Fruit fly (Drosophila melanogaster) whole organism, embryonic: ENCODE results near the gene Not10.

Experiments used
- BtbVII ChIP-seq: fragments of 200-800 bp; sonication (Bioruptor generic); optimal IDR thresholded peaks from 3 replicates; lab custom pipeline; 2017; ENCODE audit warnings: missing biosample characterization, mild to moderate bottlenecking, missing genetic modification characterization
- CG10147 ChIP-seq: fragments of 200-800 bp; sonication (Bioruptor generic); optimal IDR thresholded peaks from 2 replicates; lab custom pipeline; 2019; ENCODE audit warnings: missing biosample characterization, mild to moderate bottlenecking, missing genetic modification characterization, moderate library complexity
- CG11723 ChIP-seq: fragments of 200-800 bp; sonication (Bioruptor generic); optimal IDR thresholded peaks from 2 replicates; lab custom pipeline; 2017; ENCODE audit warnings: missing biosample characterization, mild to moderate bottlenecking, missing genetic modification characterization
- CG12744 ChIP-seq: fragments of 200-800 bp; sonication (Bioruptor generic); optimal IDR thresholded peaks from 2 replicates; lab custom pipeline; 2016; ENCODE audit warnings: missing biosample characterization, missing genetic modification characterization
- CG14710 ChIP-seq: fragments of 200-800 bp; sonication (Bioruptor generic); optimal IDR thresholded peaks from 3 replicates; lab custom pipeline; 2019; ENCODE audit warnings: missing biosample characterization, mild to moderate bottlenecking, missing genetic modification characterization, moderate library complexity
- CG14860 ChIP-seq: fragments of 200-800 bp; sonication (Bioruptor generic); IDR thresholded peaks from 3 replicates; pipeline ENCODE4 v1.3.6; 2022; ENCODE audit warnings: missing biosample characterization, missing genetic modification characterization; ENCODE audit not compliant: partially characterized antibody
- CG15011 ChIP-seq: fragments of 200-800 bp; sonication (Bioruptor generic); optimal IDR thresholded peaks from 3 replicates; lab custom pipeline; 2018; ENCODE audit warnings: missing biosample characterization, mild to moderate bottlenecking, missing genetic modification characterization
- CG15696 ChIP-seq: fragments of 200-800 bp; sonication (Bioruptor generic); optimal IDR thresholded peaks from 2 replicates; lab custom pipeline; 2019; ENCODE audit warnings: missing biosample characterization, mild to moderate bottlenecking, missing genetic modification characterization, moderate library complexity
- CG17912 ChIP-seq: fragments of 200-800 bp; sonication (Bioruptor generic); optimal IDR thresholded peaks from 2 replicates; lab custom pipeline; 2018; ENCODE audit warnings: missing biosample characterization, mild to moderate bottlenecking, missing genetic modification characterization
- CG1792 ChIP-seq: fragments of 200-800 bp; sonication (Bioruptor generic); optimal IDR thresholded peaks from 2 replicates; lab custom pipeline; 2016; ENCODE audit warnings: missing biosample characterization, missing genetic modification characterization
- CG1832 ChIP-seq: fragments of 200-800 bp; sonication (Bioruptor generic); optimal IDR thresholded peaks from 2 replicates; lab custom pipeline; 2017; ENCODE audit warnings: missing biosample characterization, mild to moderate bottlenecking, missing genetic modification characterization, inconsistent platforms
- CG2875 ChIP-seq: fragments of 200-800 bp; sonication (Bioruptor generic); optimal IDR thresholded peaks from 2 replicates; lab custom pipeline; 2017; ENCODE audit warnings: missing biosample characterization, mild to moderate bottlenecking, missing genetic modification characterization, missing genetic modification reagents
- CG31365 ChIP-seq: fragments of 200-800 bp; sonication (Bioruptor generic); optimal IDR thresholded peaks from 2 replicates; lab custom pipeline; 2018; ENCODE audit warnings: missing biosample characterization, mild to moderate bottlenecking, missing genetic modification characterization
- CG31388 ChIP-seq: fragments of 200-800 bp; sonication (Bioruptor generic); optimal IDR thresholded peaks from 2 replicates; lab custom pipeline; 2016; ENCODE audit warnings: missing biosample characterization, missing genetic modification characterization
- CG34376 ChIP-seq: fragments of 200-800 bp; sonication (Bioruptor generic); optimal IDR thresholded peaks from 2 replicates; lab custom pipeline; 2018; ENCODE audit warnings: missing biosample characterization, mild to moderate bottlenecking, missing genetic modification characterization
- CG6654 ChIP-seq: fragments of 200-800 bp; sonication (Bioruptor generic); optimal IDR thresholded peaks from 2 replicates; lab custom pipeline; 2017; ENCODE audit warnings: missing biosample characterization, mild to moderate bottlenecking, missing genetic modification characterization
- CG6854 ChIP-seq: fragments of 200-800 bp; sonication (Bioruptor generic); optimal IDR thresholded peaks from 3 replicates; lab custom pipeline; 2017; ENCODE audit warnings: missing biosample characterization, mild to moderate bottlenecking, missing genetic modification characterization
- CG8478 ChIP-seq: fragments of >200 bp; optimal IDR thresholded peaks from 2 replicates; lab custom pipeline; 2018
- CG8944 ChIP-seq: fragments of 200-800 bp; sonication (Bioruptor generic); optimal IDR thresholded peaks from 3 replicates; lab custom pipeline; 2016; ENCODE audit warnings: missing biosample characterization, missing genetic modification characterization
- CG9797 ChIP-seq: fragments of 200-800 bp; sonication (Bioruptor generic); optimal IDR thresholded peaks from 3 replicates; lab custom pipeline; 2018; ENCODE audit warnings: missing biosample characterization, mild to moderate bottlenecking, missing genetic modification characterization
- CoRest ChIP-seq: fragments of 200-800 bp; sonication (Bioruptor generic); optimal IDR thresholded peaks from 3 replicates; lab custom pipeline; 2018; ENCODE audit warnings: missing biosample characterization, mild to moderate bottlenecking, missing genetic modification characterization, moderate library complexity
- Dfd ChIP-seq, 2 experiments: fragments of >200 bp; optimal IDR thresholded peaks; 2 replicates each; lab custom pipeline; 2017; ENCODE audit warnings: missing biosample characterization in 2 of 2, missing genetic modification characterization in 2 of 2
- GATAe ChIP-seq: fragments of 200-800 bp; sonication (Bioruptor generic); conservative IDR thresholded peaks from 2 replicates; pipeline ENCODE4 v1.3.6; 2022; ENCODE audit warnings: missing biosample characterization, missing genetic modification characterization
- Hr78 ChIP-seq, 2 experiments: fragments of 200-800 bp in 1 of 2; fragments of >200 bp in 1 of 2; sonication (Bioruptor generic) in 1 of 2; optimal IDR thresholded peaks; 2 replicates each; lab custom pipeline; 2017 to 2019; ENCODE audit warnings: missing biosample characterization in 2 of 2, missing genetic modification characterization in 2 of 2, mild to moderate bottlenecking in 1 of 2, moderate library complexity in 1 of 2
- Meics ChIP-seq: fragments of 200-800 bp; sonication (Bioruptor generic); optimal IDR thresholded peaks from 2 replicates; lab custom pipeline; 2017; ENCODE audit warnings: missing biosample characterization, mild to moderate bottlenecking, missing genetic modification characterization
- Opbp ChIP-seq: fragments of 200-800 bp; sonication (Bioruptor generic); IDR thresholded peaks from 3 replicates; pipeline ENCODE4 v1.3.6; 2022; ENCODE audit warnings: missing biosample characterization, missing genetic modification characterization; ENCODE audit not compliant: partially characterized antibody
- TFAM ChIP-seq: fragments of 200-800 bp; sonication (Bioruptor generic); optimal IDR thresholded peaks from 2 replicates; lab custom pipeline; 2017; ENCODE audit warnings: missing biosample characterization, missing genetic modification characterization, inconsistent platforms
- ato ChIP-seq: fragments of 200-800 bp; sonication (Bioruptor generic); IDR thresholded peaks from 2 replicates; pipeline ENCODE4 v1.3.6; 2022; ENCODE audit warnings: missing biosample characterization, missing genetic modification characterization; ENCODE audit not compliant: partially characterized antibody
- cato ChIP-seq: fragments of 200-800 bp; sonication (Bioruptor generic); optimal IDR thresholded peaks from 2 replicates; lab custom pipeline; 2016; ENCODE audit warnings: missing biosample characterization, missing genetic modification characterization, borderline replicate concordance
- cwo ChIP-seq: fragments of 200-800 bp; sonication (Bioruptor generic); optimal IDR thresholded peaks from 3 replicates; lab custom pipeline; 2017; ENCODE audit warnings: missing biosample characterization, missing genetic modification characterization, mild to moderate bottlenecking, moderate library complexity, missing genetic modification reagents
- dpn ChIP-seq, 2 experiments: fragments of 200-800 bp; sonication (Bioruptor generic); optimal IDR thresholded peaks; 3 replicates each; lab custom pipeline; 2016; ENCODE audit warnings: missing biosample characterization in 2 of 2, missing genetic modification characterization in 2 of 2
- dysf ChIP-seq: fragments of 200-800 bp; sonication (Bioruptor generic); IDR thresholded peaks from 3 replicates; pipeline ENCODE4 v1.3.6; 2022; ENCODE audit warnings: missing biosample characterization, missing genetic modification characterization
- hbn ChIP-seq: fragments of 200-800 bp; sonication (Bioruptor generic); IDR thresholded peaks from 2 replicates; pipeline ENCODE4 v1.3.6; 2022; ENCODE audit warnings: missing biosample characterization, missing genetic modification characterization; ENCODE audit not compliant: partially characterized antibody
- inv ChIP-seq: fragments of 200-800 bp; sonication (Bioruptor generic); IDR thresholded peaks from 2 replicates; pipeline ENCODE4 v1.3.6; 2022; ENCODE audit warnings: missing biosample characterization, missing genetic modification characterization; ENCODE audit not compliant: partially characterized antibody
- nom ChIP-seq: fragments of 200-800 bp; sonication (Bioruptor generic); optimal IDR thresholded peaks from 2 replicates; lab custom pipeline; 2017; ENCODE audit warnings: missing biosample characterization, missing genetic modification characterization, mild to moderate bottlenecking, moderate library complexity, missing genetic modification reagents
- org-1 ChIP-seq: fragments of 200-800 bp; sonication (Bioruptor generic); optimal IDR thresholded peaks from 2 replicates; lab custom pipeline; 2017; ENCODE audit warnings: missing biosample characterization, missing genetic modification characterization
- pnt ChIP-seq: fragments of 200-800 bp; sonication (Bioruptor generic); optimal IDR thresholded peaks from 3 replicates; lab custom pipeline; 2016; ENCODE audit warnings: missing biosample characterization, missing genetic modification characterization
- ranshi ChIP-seq: fragments of 200-800 bp; sonication (Bioruptor generic); IDR thresholded peaks from 2 replicates; pipeline ENCODE4 v1.3.6; 2022; ENCODE audit warnings: missing biosample characterization, missing genetic modification characterization
- sna ChIP-seq: fragments of 200-800 bp; sonication (Bioruptor generic); IDR thresholded peaks from 2 replicates; pipeline ENCODE4 v1.3.6; 2022; ENCODE audit warnings: missing biosample characterization, missing genetic modification characterization; ENCODE audit not compliant: partially characterized antibody
- so ChIP-seq: fragments of 200-800 bp; sonication (Bioruptor generic); IDR thresholded peaks from 3 replicates; pipeline ENCODE4 v1.3.6; 2022; ENCODE audit warnings: missing biosample characterization, missing genetic modification characterization
- sob ChIP-seq: fragments of 200-800 bp; sonication (Bioruptor generic); IDR thresholded peaks from 2 replicates; pipeline ENCODE4 v1.3.6; 2022; ENCODE audit warnings: missing biosample characterization, missing genetic modification characterization
- stwl ChIP-seq: fragments of 200-800 bp; sonication (Bioruptor generic); optimal IDR thresholded peaks from 3 replicates; lab custom pipeline; 2018; ENCODE audit warnings: missing biosample characterization, mild to moderate bottlenecking, missing genetic modification characterization, moderate library complexity
- tap ChIP-seq: fragments of 200-800 bp; optimal IDR thresholded peaks from 3 replicates; lab custom pipeline; 2019; ENCODE audit warnings: missing biosample characterization, mild to moderate bottlenecking, missing genetic modification characterization, moderate library complexity
- tin ChIP-seq: fragments of 200-800 bp; sonication (Bioruptor generic); optimal IDR thresholded peaks from 3 replicates; lab custom pipeline; 2016; ENCODE audit warnings: missing biosample characterization, missing genetic modification characterization
- trem ChIP-seq: fragments of 200-800 bp; optimal IDR thresholded peaks from 3 replicates; lab custom pipeline; 2019; ENCODE audit warnings: missing biosample characterization, mild to moderate bottlenecking, missing genetic modification characterization, moderate library complexity
- tx ChIP-seq: fragments of 200-800 bp; sonication (Bioruptor generic); optimal IDR thresholded peaks from 2 replicates; lab custom pipeline; 2016; ENCODE audit warnings: missing biosample characterization, missing genetic modification characterization
- usp ChIP-seq: fragments of >200 bp; optimal IDR thresholded peaks from 2 replicates; lab custom pipeline; 2017; ENCODE audit warnings: missing biosample characterization, missing genetic modification characterization
- zfh1 ChIP-seq: fragments of 200-800 bp; sonication (Bioruptor generic); IDR thresholded peaks from 3 replicates; pipeline ENCODE4 v1.3.6; 2022; ENCODE audit warnings: missing biosample characterization, missing genetic modification characterization

The Not10 gene

DNA sequence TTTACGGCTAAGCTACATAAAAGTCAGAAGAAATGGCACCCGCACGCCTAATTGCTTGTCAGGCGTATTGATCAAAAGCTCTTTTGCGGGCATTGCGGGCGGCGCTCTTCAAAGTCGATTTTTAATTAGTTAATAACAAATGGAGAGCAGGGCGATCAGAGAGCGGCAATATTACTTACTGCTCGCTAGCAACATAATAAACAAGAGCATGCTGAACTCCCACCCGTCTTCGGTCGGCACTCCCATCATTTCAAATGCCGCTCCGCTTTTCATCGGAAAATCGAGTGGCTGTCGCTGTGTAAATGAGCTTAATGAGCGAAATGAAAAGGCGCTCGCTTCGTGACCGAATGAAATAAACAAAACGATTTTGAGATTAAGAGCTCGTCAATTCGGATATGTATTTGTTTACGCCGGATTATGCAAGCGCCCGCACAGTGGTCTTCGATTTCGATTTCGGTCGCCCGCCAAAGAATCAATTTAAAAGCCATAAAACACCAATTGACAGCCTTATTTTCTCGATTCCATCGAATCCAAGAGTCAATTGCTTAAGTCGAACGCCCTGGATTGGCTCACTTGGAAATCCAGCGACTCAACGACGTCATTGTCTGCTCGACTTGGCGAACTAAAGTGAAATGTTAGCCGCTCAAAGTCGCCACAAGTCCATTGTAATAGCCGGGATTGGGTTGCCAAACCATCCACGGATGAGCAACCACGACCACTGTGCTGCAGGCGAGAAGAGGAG, 23.2 kb downstream of the Not10 start (continued):
- TF ChIP-seq CG6854 (peak; percentile 71), Opbp (no peak), CG8478 (no peak), TFAM (GFP tag; lab: Kevin White, UChicago) (no peak), CG14710 (peak; percentile 35), CoRest (peak; percentile 91), CG1792 (GFP tag; lab: Kevin White, UChicago) (peak; percentile 17), CG31388 (no peak), CG14860 (GFP tag; lab: Robert Waterston, UW) (0 out of 3 replicates have a peak, but pooled peaks have one; percentile 19), CG10147 (GFP tag; lab: Kevin White, UChicago) (peak; percentile 74), inv (no peak), Hr78 (GFP tag; optimal IDR thresholded peaks at IDR 0.05; lab: Kevin White, UChicago) (peak in 1 of 2 experiments; percentile 8), zfh1 (GFP tag; lab: Robert Waterston, UW) (peak; percentile 73), CG11723 (GFP tag; lab: Kevin White, UChicago) (peak; percentile 85), Dfd (GFP tag; optimal IDR thresholded peaks at IDR 0.05; lab: Kevin White, UChicago) (no peak), CG17912 (no peak), hbn (GFP tag; lab: Robert Waterston, UW) (no peak), tin (GFP tag; lab: Kevin White, UChicago) (peak; percentile 74), stwl (no peak), cwo (peak; percentile 55), CG6654 (peak; percentile 60), CG2875 (GFP tag; lab: Kevin White, UChicago) (peak; percentile 70), ato (GFP tag; lab: Robert Waterston, UW) (0 out of 2 replicates have a peak, but pooled peaks have one; percentile 13), cato (GFP tag; lab: Kevin White, UChicago) (peak; percentile 28), ranshi (GFP tag; lab: Robert Waterston, UW) (peak; percentile 76), org-1 (peak; percentile 88), BtbVII (GFP tag; lab: Kevin White, UChicago) (peak; percentile 62), Meics (GFP tag; lab: Kevin White, UChicago) (peak; percentile 81), CG1832 (GFP tag; lab: Kevin White, UChicago) (no peak), usp (no peak), sna (GFP tag; lab: Robert Waterston, UW) (0 out of 2 replicates have a peak, but pooled peaks have one; percentile 41), so (GFP tag; lab: Robert Waterston, UW) (peak; percentile 84; the same call in 2 of the 3 replicates), CG12744 (peak; percentile 65), nom (no peak), dysf (peak; percentile 93), tap (peak; percentile 77), CG15011 (GFP tag; lab: Kevin White, UChicago) (peak; percentile 74), CG15696 (tag; lab: Kevin White, UChicago) (peak; percentile 30), CG31365 (tag; lab: Kevin White, UChicago) (peak; percentile 33), CG9797 (GFP tag; lab: Kevin White, UChicago) (no peak), CG34376 (GFP tag; lab: Kevin White, UChicago) (peak; percentile 31), pnt (GFP tag; lab: Kevin White, UChicago) (peak; percentile 78), GATAe (GFP tag; lab: Robert Waterston, UW) (peak; percentile 39), sob (GFP tag; lab: Robert Waterston, UW) (peak; percentile 66; the same call in 1 of the 2 replicates), trem (peak; percentile 22), tx (GFP tag; lab: Kevin White, UChicago) (peak; percentile 72), dpn (GFP tag; optimal IDR thresholded peaks at IDR 0.05; lab: Kevin White, UChicago) (peak; percentile 80 to 88), CG8944 (GFP tag; lab: Kevin White, UChicago) (peak; percentile 86)
